Worm (Caenorhabditis elegans): ENCODE data around the gene M04D8.5.

ce11 chrIII:10033213-10033612, at the start of gene M04D8.5:
- TF ChIP-seq elt-1 (tag; optimal IDR thresholded peaks at IDR 0.05) (no peak), ztf-11 (tag; optimal IDR thresholded peaks at IDR 0.05) (no peak), elt-3 (tag; optimal IDR thresholded peaks at IDR 0.05) (no peak), mdl-1 (tag; optimal IDR thresholded peaks at IDR 0.05) (no peak), nhr-12 (tag; optimal IDR thresholded peaks at IDR 0.05) (no peak), mab-5 (tag; optimal IDR thresholded peaks at IDR 0.05) (no peak), lin-13 (GFP tag; optimal IDR thresholded peaks at IDR 0.05) (no peak), egl-27 (tag; optimal IDR thresholded peaks at IDR 0.05) (no peak)

All from whole organism, L2 larva.